Worm (Caenorhabditis elegans): ENCODE results near the gene ZC412.3.

- no peak for TF ChIP-seq cog-1 (tag; optimal IDR thresholded peaks at IDR 0.05)
- TF ChIP-seq tab-1 (GFP tag; IDR thresholded peaks at IDR 0.05): no peak
- no peak for TF ChIP-seq med-1 (GFP tag; optimal IDR thresholded peaks at IDR 0.05; ENCODE audit: insufficient read depth)
- TF ChIP-seq T22C8.4 (GFP tag; IDR thresholded peaks at IDR 0.05): no peak
Observed at ce11 chrV:14907445-14907844, 36.1 kb upstream of the ZC412.3 start.
